Worm (Caenorhabditis elegans): Measurements from ENCODE around the gene W01B6.5.

DNA sequence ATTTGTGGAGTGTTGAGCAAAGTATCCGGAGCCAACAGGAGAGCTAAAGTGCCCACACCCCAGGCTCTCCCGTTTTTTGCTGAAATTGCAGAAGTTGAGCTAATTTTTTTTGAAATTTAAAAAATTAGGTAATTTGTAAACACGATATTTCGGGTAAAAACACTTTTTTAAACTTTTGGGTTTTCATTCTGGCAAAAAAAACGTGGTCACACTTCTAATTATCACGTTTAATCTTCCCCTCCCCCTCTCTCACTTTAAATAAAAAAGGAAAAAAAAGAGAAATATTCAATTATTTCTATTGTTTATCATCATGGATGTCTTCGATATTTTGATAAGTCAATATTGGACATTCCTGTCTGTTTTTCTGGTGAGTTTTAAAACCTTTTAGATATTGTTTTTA, 42.9 kb upstream of the W01B6.5 start, which contains the start of gene F44D12.6:
- TF ChIP-seq nhr-76 (tag; optimal IDR thresholded peaks at IDR 0.05): no peak
- TF ChIP-seq hif-1 (tag; optimal IDR thresholded peaks at IDR 0.05): no peak
- TF ChIP-seq ztf-11 (tag; optimal IDR thresholded peaks at IDR 0.05): no peak
- no peak for TF ChIP-seq zag-1 (tag; optimal IDR thresholded peaks at IDR 0.05)
- TF ChIP-seq F49E8.2 (tag; optimal IDR thresholded peaks at IDR 0.05; ENCODE audit: borderline replicate concordance): no peak
- no peak for TF ChIP-seq zfp-3 (GFP tag; conservative IDR thresholded peaks at IDR 0.05)
- TF ChIP-seq pqm-1 (tag; optimal IDR thresholded peaks at IDR 0.05): no peak
- no peak for TF ChIP-seq skn-1 (tag; optimal IDR thresholded peaks at IDR 0.05)
- TF ChIP-seq snpc-1.2 (GFP tag; IDR thresholded peaks at IDR 0.05): no peak
